Worm (Caenorhabditis elegans) whole organism, mixed stage, embryonic: ENCODE results near the gene exc-15.

Experiments
- M03D4.4 ChIP-seq: sonication (generic microtip); optimal IDR thresholded peaks from 2 replicates; lab custom pipeline; 2017; ENCODE audit warnings: mild to moderate bottlenecking, missing genetic modification characterization, missing compliant biosample characterization
- bed-3 ChIP-seq: fragments of 200-800 bp; sonication (Bioruptor generic); optimal IDR thresholded peaks from 3 replicates; lab custom pipeline; 2018; ENCODE audit warnings: mild to moderate bottlenecking, missing genetic modification characterization, moderate library complexity, missing compliant biosample characterization
- blmp-1 ChIP-seq: fragments of 150-350 bp; optimal IDR thresholded peaks from 2 replicates; lab custom pipeline; 2014; ENCODE audit warnings: missing biosample characterization, missing genetic modification characterization
- ceh-43 ChIP-seq: fragments of 200-800 bp; sonication (Bioruptor generic); optimal IDR thresholded peaks from 2 replicates; lab custom pipeline; 2018; ENCODE audit warnings: mild to moderate bottlenecking, missing genetic modification characterization, moderate library complexity, missing compliant biosample characterization
- cnd-1 ChIP-seq: fragments of 200-800 bp; sonication (Bioruptor generic); optimal IDR thresholded peaks from 2 replicates; lab custom pipeline; 2018; ENCODE audit warnings: mild to moderate bottlenecking, missing genetic modification characterization, missing compliant biosample characterization
- drap-1 ChIP-seq: fragments of 200-800 bp; sonication (Bioruptor generic); optimal IDR thresholded peaks from 3 replicates; lab custom pipeline; 2018; ENCODE audit warnings: mild to moderate bottlenecking, missing genetic modification characterization, missing compliant biosample characterization
- elt-3 ChIP-seq: fragments of 150-350 bp; optimal IDR thresholded peaks from 2 replicates; lab custom pipeline; 2014; ENCODE audit warnings: missing biosample characterization, missing genetic modification characterization
- ham-2 ChIP-seq: fragments of 200-800 bp; sonication (Bioruptor generic); optimal IDR thresholded peaks from 2 replicates; lab custom pipeline; 2018; ENCODE audit warnings: mild to moderate bottlenecking, missing genetic modification characterization, missing compliant biosample characterization
- hlh-1 ChIP-seq: fragments of 150-350 bp; optimal IDR thresholded peaks from 2 replicates; lab custom pipeline; 2014; ENCODE audit warnings: missing biosample characterization, missing genetic modification reagents, missing genetic modification characterization
- lin-13 ChIP-seq: fragments of 150-350 bp; optimal IDR thresholded peaks from 2 replicates; lab custom pipeline; 2014; ENCODE audit warnings: missing biosample characterization, missing genetic modification characterization
- lin-32 ChIP-seq: fragments of 200-800 bp; sonication (Bioruptor generic); optimal IDR thresholded peaks from 2 replicates; lab custom pipeline; 2018; ENCODE audit warnings: mild to moderate bottlenecking, missing genetic modification characterization, missing compliant biosample characterization
- mab-5 ChIP-seq: fragments of 150-350 bp; optimal IDR thresholded peaks from 2 replicates; lab custom pipeline; 2014; ENCODE audit warnings: missing biosample characterization, missing genetic modification characterization
- mep-1 ChIP-seq: fragments of 150-350 bp; optimal IDR thresholded peaks from 2 replicates; lab custom pipeline; 2017; ENCODE audit warnings: missing biosample characterization, missing genetic modification reagents, missing genetic modification characterization, inconsistent platforms
- mls-2 ChIP-seq: sonication (generic microtip); optimal IDR thresholded peaks from 2 replicates; lab custom pipeline; 2016; ENCODE audit warnings: mild to moderate bottlenecking, missing genetic modification characterization, moderate library complexity, missing compliant biosample characterization
- nhr-12 ChIP-seq: fragments of 150-350 bp; optimal IDR thresholded peaks from 2 replicates; lab custom pipeline; 2014; ENCODE audit warnings: missing biosample characterization, missing genetic modification characterization
- nhr-2 ChIP-seq: fragments of 150-350 bp; optimal IDR thresholded peaks from 2 replicates; lab custom pipeline; 2014; ENCODE audit warnings: missing biosample characterization, missing genetic modification characterization
- nhr-237 ChIP-seq: fragments of 150-350 bp; optimal IDR thresholded peaks from 2 replicates; lab custom pipeline; 2014; ENCODE audit warnings: missing biosample characterization, missing genetic modification characterization
- nhr-28 ChIP-seq: fragments of 150-350 bp; optimal IDR thresholded peaks from 2 replicates; lab custom pipeline; 2014; ENCODE audit warnings: missing biosample characterization, missing genetic modification characterization
- sem-2 ChIP-seq: fragments of 200-800 bp; sonication (Bioruptor generic); optimal IDR thresholded peaks from 2 replicates; lab custom pipeline; 2018; ENCODE audit warnings: mild to moderate bottlenecking, missing genetic modification characterization, missing compliant biosample characterization
- snpc-4 ChIP-seq: fragments of 150-350 bp; optimal IDR thresholded peaks from 2 replicates; lab custom pipeline; 2014; ENCODE audit warnings: missing biosample characterization, missing genetic modification characterization
- sptf-1 ChIP-seq: sonication (generic microtip); optimal IDR thresholded peaks from 2 replicates; lab custom pipeline; 2017; ENCODE audit warnings: mild to moderate bottlenecking, missing genetic modification characterization, moderate library complexity, missing compliant biosample characterization
- tbx-8 ChIP-seq: fragments of 200-800 bp; sonication (Bioruptor generic); optimal IDR thresholded peaks from 2 replicates; lab custom pipeline; 2018; ENCODE audit warnings: mild to moderate bottlenecking, missing genetic modification characterization, moderate library complexity, missing compliant biosample characterization
- unc-120 ChIP-seq: sonication (generic microtip); optimal IDR thresholded peaks from 2 replicates; lab custom pipeline; 2017; ENCODE audit warnings: missing genetic modification characterization, missing compliant biosample characterization; ENCODE audit not compliant: poor library complexity, severe bottlenecking
- unc-62 ChIP-seq: fragments of 150-350 bp; optimal IDR thresholded peaks from 2 replicates; lab custom pipeline; 2014; ENCODE audit warnings: missing biosample characterization, missing genetic modification reagents, missing genetic modification characterization
- zip-8 ChIP-seq: fragments of 150-350 bp; optimal IDR thresholded peaks from 2 replicates; lab custom pipeline; 2014; ENCODE audit warnings: missing biosample characterization, missing genetic modification characterization

Gene exc-15

DNA sequence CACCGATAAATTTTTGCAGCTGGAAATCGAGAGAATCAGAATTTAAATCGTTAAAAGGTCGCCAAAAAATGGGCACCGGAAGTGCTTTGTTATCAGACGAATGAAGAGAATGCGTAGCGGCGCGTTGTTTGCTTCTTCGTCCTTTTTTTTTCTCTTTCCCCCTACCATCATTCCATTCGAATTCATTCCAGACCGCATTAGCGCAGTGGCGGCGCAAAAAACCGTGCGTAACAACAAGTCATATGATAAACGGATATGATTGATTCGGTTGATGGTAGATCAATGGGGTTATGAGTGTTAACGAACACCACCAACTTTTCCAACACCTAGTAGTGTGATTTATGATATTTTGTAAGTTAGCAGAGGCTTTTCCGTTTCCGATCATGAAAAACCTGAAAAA lies 40.1 kb downstream of the exc-15 start:
- TF ChIP-seq cnd-1 (tag; lab: Kevin White, UChicago): no peak
- no peak for TF ChIP-seq lin-13 (tag; lab: Kevin White, UChicago)
- TF ChIP-seq nhr-12 (tag; lab: Kevin White, UChicago): no peak
- no peak for TF ChIP-seq blmp-1 (tag; lab: Kevin White, UChicago)
- no peak for TF ChIP-seq ham-2 (GFP tag; lab: Kevin White, UChicago)
- TF ChIP-seq mep-1 (tag; lab: Kevin White, UChicago): no peak
- no peak for TF ChIP-seq hlh-1 (tag; lab: Kevin White, UChicago)

- no peak for TF ChIP-seq lin-13 (tag; lab: Kevin White, UChicago)
- peak; percentile 23 for TF ChIP-seq unc-120
- peak; percentile 93 for TF ChIP-seq hlh-1 (tag; lab: Kevin White, UChicago)
- TF ChIP-seq nhr-28 (tag; lab: Kevin White, UChicago): no peak
- no peak for TF ChIP-seq mls-2 (tag; lab: Kevin White, UChicago)
- TF ChIP-seq cnd-1 (tag; lab: Kevin White, UChicago): peak; percentile 15
Observed at ce11 chrV:4523844-4524243, 40.6 kb downstream of the exc-15 start.

- TF ChIP-seq nhr-237 (tag; lab: Kevin White, UChicago) (no peak), mep-1 (tag; lab: Kevin White, UChicago) (no peak), sem-2 (GFP tag; lab: Kevin White, UChicago) (no peak), cnd-1 (tag; lab: Kevin White, UChicago) (no peak), bed-3 (GFP tag; lab: Kevin White, UChicago) (no peak), blmp-1 (tag; lab: Kevin White, UChicago) (no peak), elt-3 (no peak), ceh-43 (GFP tag; lab: Kevin White, UChicago) (no peak), lin-32 (GFP tag; lab: Kevin White, UChicago) (no peak), zip-8 (no peak), mab-5 (no peak)
Observed at ce11 chrV:4524327-4524726, 41.1 kb downstream of the exc-15 start.

DNA sequence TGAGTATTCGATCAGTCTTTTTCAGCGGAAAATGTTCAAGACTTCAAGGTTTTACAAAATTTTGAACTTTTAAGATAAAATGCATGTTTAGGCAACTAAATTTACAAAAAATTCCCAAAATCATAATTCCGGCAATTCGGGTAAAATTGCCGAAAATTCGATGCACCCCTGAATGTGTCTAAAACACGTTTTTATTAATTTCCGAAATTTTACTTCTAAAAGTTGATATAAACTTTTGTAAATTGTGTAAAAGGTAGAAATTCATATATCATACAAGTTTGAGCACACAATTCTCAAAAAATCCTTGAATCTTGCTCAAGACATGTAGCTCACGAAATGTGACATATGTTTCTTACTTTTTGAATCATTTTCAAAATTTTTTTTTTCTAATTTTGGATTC lies 41.8 kb downstream of the exc-15 start:
- TF ChIP-seq sem-2 (GFP tag; lab: Kevin White, UChicago) (no peak), lin-32 (GFP tag; lab: Kevin White, UChicago) (no peak), tbx-8 (GFP tag; lab: Kevin White, UChicago) (no peak), M03D4.4 (tag; lab: Kevin White, UChicago) (no peak), nhr-237 (tag; lab: Kevin White, UChicago) (no peak), unc-62 (GFP tag; lab: Kevin White, UChicago) (no peak), blmp-1 (tag; lab: Kevin White, UChicago) (no peak), mls-2 (tag; lab: Kevin White, UChicago) (no peak)

ce11 chrV:4525512-4525911 lies 42.3 kb downstream of the exc-15 start:
- TF ChIP-seq nhr-2 (tag; lab: Kevin White, UChicago): peak; percentile 97
- TF ChIP-seq sem-2 (GFP tag; lab: Kevin White, UChicago): no peak
- TF ChIP-seq cnd-1 (tag; lab: Kevin White, UChicago): peak; percentile 54
- TF ChIP-seq ham-2 (GFP tag; lab: Kevin White, UChicago): no peak
- TF ChIP-seq zip-8: peak; percentile 43
- peak; percentile 47 for TF ChIP-seq unc-62 (GFP tag; lab: Kevin White, UChicago)
- no peak for TF ChIP-seq elt-3
- TF ChIP-seq, all 35 proteins: peak for 4

DNA sequence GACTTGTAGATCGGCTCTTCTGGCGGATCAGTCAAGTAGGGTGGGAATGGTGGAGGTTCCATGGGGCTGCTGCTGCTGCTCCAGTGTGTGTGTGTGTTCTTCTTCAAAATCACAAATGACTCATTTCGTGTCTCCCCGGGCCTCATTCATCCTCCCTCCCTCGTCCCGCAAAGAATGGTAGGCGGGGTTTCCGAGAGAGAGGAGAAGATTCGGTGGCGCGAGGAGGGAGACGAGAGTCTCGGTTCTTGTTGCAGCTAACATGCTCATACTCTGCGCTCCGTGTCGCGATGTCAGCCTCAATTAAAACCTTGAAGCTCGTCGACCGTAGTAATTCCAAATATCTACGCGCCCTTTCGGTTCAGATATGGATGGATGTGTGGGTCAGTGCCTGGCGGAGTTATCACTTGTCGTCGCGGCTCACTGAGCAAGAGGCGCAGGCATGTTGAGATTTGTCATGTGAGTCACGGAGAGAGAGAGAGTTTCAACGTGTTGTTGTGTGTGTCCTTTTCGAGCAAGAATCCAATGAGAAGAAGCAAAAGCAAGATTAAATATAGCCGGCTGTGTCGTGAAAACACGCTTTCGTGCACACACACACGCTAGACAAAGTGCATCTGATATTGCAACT lies 43.7 kb downstream of the exc-15 start:
- TF ChIP-seq mls-2 (tag; lab: Kevin White, UChicago) (peak; percentile 16), sem-2 (GFP tag; lab: Kevin White, UChicago) (no peak), drap-1 (GFP tag; lab: Kevin White, UChicago) (peak; percentile 6)

ce11 chrV:4527934-4528333 lies 44.7 kb downstream of the exc-15 start:
- TF ChIP-seq sptf-1 (tag; lab: Kevin White, UChicago) (no peak), zip-8 (peak; percentile 59), snpc-4 (tag; lab: Kevin White, UChicago) (no peak), tbx-8 (GFP tag; lab: Kevin White, UChicago) (no peak)
